Worm (Caenorhabditis elegans): Measurements from ENCODE around the gene ZK643.6.
"Not testable (repeated sequence)": the region's sequence is repeated elsewhere in the genome, so short reads cannot be mapped to it uniquely, and the experiment has no call there.

Gene ZK643.6

DNA sequence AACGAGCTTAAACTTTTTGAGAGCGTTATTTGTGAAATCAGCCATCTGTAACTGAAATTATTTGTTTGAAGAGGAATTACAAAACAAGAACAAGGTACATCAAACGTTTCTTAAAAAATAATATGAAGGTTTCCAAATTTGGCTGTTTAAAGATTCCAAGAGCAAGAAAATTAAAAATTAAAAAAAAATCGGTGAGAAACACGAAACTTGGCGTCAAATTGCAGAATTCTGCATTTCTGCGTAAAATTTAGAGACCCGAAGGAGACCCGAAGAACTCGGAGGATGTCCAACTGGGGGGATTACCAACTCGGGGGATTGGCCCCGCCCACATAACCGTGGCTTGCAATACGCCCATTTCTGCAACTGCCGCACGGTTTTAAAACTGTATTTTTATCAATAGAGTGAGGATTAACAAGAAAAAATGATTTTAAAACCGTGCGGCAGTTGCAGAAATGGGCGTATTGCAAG is 45.4 kb upstream of the ZK643.6 start, which contains the start of gene rab-6.1:
rab-6.1 (minus strand) TSS at position 51 of the 468 bp plus-strand sequence.
- not testable (repeated sequence) for TF ChIP-seq mdl-1, ztf-11, ceh-28 (tag; optimal IDR thresholded peaks at IDR 0.05)

DNA sequence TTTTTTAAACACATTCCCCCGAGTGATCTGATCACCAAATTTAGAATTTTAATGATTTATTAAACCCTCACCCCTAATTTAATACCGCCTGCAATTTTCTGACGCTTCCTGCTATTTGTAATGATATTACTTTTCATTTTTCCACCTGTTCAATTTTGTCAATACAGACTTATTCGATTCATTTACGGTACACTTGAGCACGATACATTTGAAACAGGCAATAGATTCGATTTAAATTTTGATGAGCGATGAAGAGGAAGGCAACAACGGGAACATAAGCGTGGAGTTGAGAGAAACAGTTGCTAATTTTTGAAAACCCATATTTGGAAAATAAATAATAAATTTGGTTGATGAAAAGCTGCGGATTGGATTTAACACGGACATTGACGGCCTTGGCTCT is 44.1 kb upstream of the ZK643.6 start:
- TF ChIP-seq ceh-9 (tag; optimal IDR thresholded peaks at IDR 0.05) (no peak), egl-27 (tag; optimal IDR thresholded peaks at IDR 0.05) (no peak), nfya-1 (tag; optimal IDR thresholded peaks at IDR 0.05; ENCODE audit: insufficient read depth) (no peak)

DNA sequence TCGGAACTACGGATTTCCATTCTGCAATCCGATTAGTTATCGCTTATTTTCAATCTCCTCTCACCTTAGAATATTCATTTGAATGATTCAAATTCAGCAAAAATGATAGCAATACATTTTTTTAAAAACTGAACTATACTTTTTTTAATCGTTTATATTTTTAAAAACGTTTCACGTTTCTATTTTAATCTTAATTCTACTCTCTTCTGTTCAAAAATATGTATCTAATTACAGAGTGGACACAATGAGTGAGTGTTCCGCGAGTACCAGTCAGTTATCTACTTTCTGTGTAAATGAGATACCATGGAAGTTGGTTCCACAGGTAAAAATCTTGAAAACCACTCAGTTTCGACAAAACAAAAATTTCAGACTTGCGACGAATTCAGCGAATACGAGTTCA is 42.0 kb upstream of the ZK643.6 start, which contains the start of the genes F59B2.15 and zif-1:
F59B2.15 (minus strand) TSS at position 101 of the 400 bp plus-strand sequence.
zif-1 (plus strand) TSS at position 235 of the 400 bp plus-strand sequence.
- TF ChIP-seq nhr-77 (tag; optimal IDR thresholded peaks at IDR 0.05) (no peak), nhr-237 (tag; optimal IDR thresholded peaks at IDR 0.05) (no peak), ceh-9 (tag; optimal IDR thresholded peaks at IDR 0.05) (no peak), hmg-11 (tag; optimal IDR thresholded peaks at IDR 0.05) (no peak), fkh-2 (tag; optimal IDR thresholded peaks at IDR 0.05) (no peak), elt-2 (tag; optimal IDR thresholded peaks at IDR 0.05) (no peak), aly-2 (tag; optimal IDR thresholded peaks at IDR 0.05) (no peak), elt-1 (tag; optimal IDR thresholded peaks at IDR 0.05) (no peak), skn-1 (tag; optimal IDR thresholded peaks at IDR 0.05) (no peak), daf-12 (tag; optimal IDR thresholded peaks at IDR 0.05) (no peak), nhr-76 (tag; optimal IDR thresholded peaks at IDR 0.05) (no peak), pqm-1 (tag; optimal IDR thresholded peaks at IDR 0.05) (no peak), eor-1 (tag; optimal IDR thresholded peaks at IDR 0.05) (no peak), fos-1 (tag; optimal IDR thresholded peaks at IDR 0.05) (no peak), unc-39 (tag; optimal IDR thresholded peaks at IDR 0.05) (no peak), ceh-82 (tag; optimal IDR thresholded peaks at IDR 0.05) (no peak), nhr-67 (tag; optimal IDR thresholded peaks at IDR 0.05) (no peak)

DNA sequence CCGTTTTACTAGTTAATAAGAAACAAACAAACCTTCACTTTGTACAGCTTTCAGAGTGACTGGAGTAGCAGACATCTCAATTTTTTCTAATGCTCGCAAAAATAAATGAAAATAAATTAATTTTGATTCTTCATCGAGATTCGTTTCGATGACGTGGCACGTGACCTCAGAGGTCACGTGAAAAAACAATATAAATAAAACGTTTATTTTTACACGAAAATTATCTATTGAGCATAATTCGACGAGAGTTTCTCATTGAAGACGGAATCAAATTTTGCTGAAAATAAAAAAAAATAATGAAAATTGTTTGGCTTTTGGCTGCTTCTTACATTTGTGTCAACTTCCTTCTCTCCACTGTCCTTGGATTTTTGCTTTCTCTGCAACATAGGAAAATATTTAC is 41.3 kb upstream of the ZK643.6 start, which contains the start of gene rpn-6.2:
rpn-6.2 (minus strand) TSS at position 101 of the 400 bp plus-strand sequence.
- no peak for TF ChIP-seq nhr-11 (tag; optimal IDR thresholded peaks at IDR 0.05)

DNA sequence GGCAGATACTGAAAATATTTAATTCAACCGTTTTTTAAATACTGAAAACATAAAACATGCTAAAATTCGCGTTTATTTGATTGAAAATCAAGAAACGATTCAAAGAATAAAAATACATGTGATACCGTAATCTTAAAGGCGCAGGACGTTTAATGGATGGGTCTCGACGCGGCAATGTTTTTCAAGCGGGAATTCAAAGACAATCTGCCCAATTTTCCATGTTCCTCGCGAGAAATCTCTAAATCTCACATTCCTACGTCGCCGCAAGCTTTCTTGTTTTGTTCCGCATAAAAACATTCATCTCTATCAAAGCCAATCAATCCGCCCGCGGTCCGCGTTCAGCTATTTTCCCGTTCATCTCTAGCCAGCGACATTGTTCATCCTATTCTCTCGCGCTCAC is 40.9 kb upstream of the ZK643.6 start:
- TF ChIP-seq lsy-12 (tag; optimal IDR thresholded peaks at IDR 0.05): no peak

DNA sequence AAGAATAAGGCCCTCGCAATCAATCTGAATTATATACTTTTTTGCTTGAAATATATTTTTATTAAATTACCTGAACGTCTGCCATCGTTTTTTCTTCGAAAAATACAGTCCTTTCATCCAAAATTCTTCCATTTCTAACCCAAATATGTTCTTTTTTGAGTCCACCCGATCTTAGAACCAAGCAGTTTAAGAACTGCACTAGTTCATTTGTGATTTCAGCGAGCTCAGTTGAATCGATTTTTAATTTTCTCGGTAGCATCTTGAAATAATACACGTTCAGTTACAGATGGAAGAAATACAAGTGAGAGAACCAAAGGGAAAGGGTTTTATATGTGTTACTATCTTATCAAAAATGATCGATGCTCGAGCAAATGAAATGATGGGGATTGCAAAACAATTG is 38.9 kb upstream of the ZK643.6 start, which contains the start of gene F59B2.3:
F59B2.3 (minus strand) TSS at position 259 of the 400 bp plus-strand sequence.
- no peak for TF ChIP-seq tbx-2 (tag; optimal IDR thresholded peaks at IDR 0.05)
- peak; percentile 5 for TF ChIP-seq elt-2 (tag; optimal IDR thresholded peaks at IDR 0.05)

DNA sequence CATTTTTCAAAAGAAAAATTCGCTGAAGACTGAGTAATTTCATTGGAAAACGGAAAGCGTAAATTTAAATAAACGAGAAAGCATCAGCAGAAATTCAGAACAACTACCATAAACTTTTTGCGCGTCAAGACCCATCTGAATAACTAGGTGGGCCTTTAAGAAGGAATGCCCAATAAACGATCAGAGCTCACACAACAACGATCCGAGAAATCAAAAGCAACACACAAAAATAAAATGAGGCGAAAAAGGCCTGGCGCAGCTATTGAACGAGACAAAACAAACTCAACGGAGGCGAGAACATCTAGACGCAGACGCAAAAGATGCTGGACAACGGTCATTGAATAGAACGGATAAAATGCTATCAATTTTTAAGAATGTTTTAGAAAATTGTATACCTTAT is 38.3 kb upstream of the ZK643.6 start:
- TF ChIP-seq hmg-11 (tag; optimal IDR thresholded peaks at IDR 0.05) (peak; percentile 19), egl-5 (tag; optimal IDR thresholded peaks at IDR 0.05) (no peak)

DNA sequence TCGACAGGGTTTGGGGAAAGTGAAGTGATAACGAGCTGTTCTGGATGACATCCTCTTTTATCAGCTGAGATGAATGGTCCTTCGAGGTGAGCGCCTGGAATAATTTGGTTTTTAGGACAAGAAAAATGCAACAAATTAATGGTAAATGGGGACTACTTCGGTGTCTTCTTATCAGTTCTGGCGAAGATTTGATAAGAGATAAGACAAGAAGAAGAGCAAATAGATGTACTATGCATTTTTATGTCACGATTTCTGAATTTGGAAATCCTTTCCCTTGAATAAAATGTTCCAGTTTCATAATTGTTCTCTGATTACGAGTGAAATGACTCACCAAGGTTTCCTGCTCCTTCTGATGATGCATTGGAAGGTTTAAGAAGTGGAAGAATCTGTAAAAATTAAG is 37.3 kb upstream of the ZK643.6 start:
- TF ChIP-seq nhr-23 (tag; optimal IDR thresholded peaks at IDR 0.05) (no peak), elt-2 (tag; optimal IDR thresholded peaks at IDR 0.05) (peak; percentile 79), nhr-28 (tag; optimal IDR thresholded peaks at IDR 0.05) (no peak), mml-1 (tag; optimal IDR thresholded peaks at IDR 0.05) (no peak), pqm-1 (tag; optimal IDR thresholded peaks at IDR 0.05) (peak; percentile 47), mdl-1 (tag; optimal IDR thresholded peaks at IDR 0.05) (no peak)
